Fruit fly (Drosophila melanogaster) whole organism, prepupa: Measurements from ENCODE around the gene CG17472.

Source experiments
- CG10669 ChIP-seq: fragments of 200-800 bp; sonication (Bioruptor generic); optimal IDR thresholded peaks from 3 replicates; lab custom pipeline; 2018; ENCODE audit warnings: missing biosample characterization, mild to moderate bottlenecking, missing genetic modification characterization, moderate library complexity
- CG6163 ChIP-seq: fragments of 200-800 bp; sonication (Bioruptor generic); IDR thresholded peaks from 3 replicates; pipeline ENCODE4 v1.3.6; 2022; ENCODE audit warnings: missing biosample characterization, missing genetic modification characterization
- Lpt ChIP-seq: fragments of 200-800 bp; sonication (Bioruptor generic); optimal IDR thresholded peaks from 3 replicates; lab custom pipeline; 2016; ENCODE audit warnings: missing biosample characterization, missing genetic modification characterization
- lz ChIP-seq: fragments of 200-800 bp; sonication (Bioruptor generic); optimal IDR thresholded peaks from 3 replicates; lab custom pipeline; 2016; ENCODE audit warnings: missing biosample characterization, missing genetic modification characterization

DNA sequence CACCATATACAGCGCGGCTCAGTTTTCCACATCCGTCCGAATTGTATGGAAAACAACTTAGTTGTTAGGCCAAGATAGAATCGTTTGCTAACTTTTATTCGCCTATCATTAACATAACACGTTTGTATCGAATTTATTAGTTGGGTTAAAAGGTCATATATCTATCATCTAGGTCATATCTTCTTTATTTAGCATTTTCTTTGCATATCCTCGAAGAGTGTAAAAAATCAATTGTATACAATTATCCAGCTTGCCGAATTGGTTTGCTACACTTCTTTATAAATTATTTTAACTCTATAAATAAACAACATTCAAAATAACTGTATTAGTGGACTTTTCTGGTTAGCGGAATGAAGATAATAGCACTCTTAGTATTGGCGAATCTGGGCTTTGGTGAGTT lies at the start of gene CG17472:
- TF ChIP-seq CG6163 (no peak), CG10669 (GFP tag; lab: Kevin White, UChicago) (no peak), lz (GFP tag; lab: Kevin White, UChicago) (no peak), Lpt (no peak)
